Fruit fly (Drosophila melanogaster): ENCODE measurements around the gene CG14989.

Gene CG14989

dm6 chr3L:4070221-4070995 is 17.0 kb upstream of the CG14989 start (continued):
- TF ChIP-seq CG10431 (GFP tag; optimal IDR thresholded peaks at IDR 0.05) (peak; percentile 22), tna (GFP tag; IDR thresholded peaks at IDR 0.05; ENCODE audit: partially characterized antibody) (no peak), CG3065 (GFP tag; optimal IDR thresholded peaks at IDR 0.05) (peak; percentile 65), ranshi (GFP tag; IDR thresholded peaks at IDR 0.05) (peak; percentile 92), pros (GFP tag; optimal IDR thresholded peaks at IDR 0.05) (no peak), CG7963 (GFP tag; IDR thresholded peaks at IDR 0.05; ENCODE audit: partially characterized antibody) (no peak), CG10979 (tag; optimal IDR thresholded peaks at IDR 0.05) (peak; percentile 70), BtbVII (GFP tag; optimal IDR thresholded peaks at IDR 0.05) (peak; percentile 77), Bdp1 (GFP tag; optimal IDR thresholded peaks at IDR 0.05) (peak; percentile 68), CG12744 (GFP tag; optimal IDR thresholded peaks at IDR 0.05) (peak; percentile 74), bsh (GFP tag; optimal IDR thresholded peaks at IDR 0.05) (peak; percentile 88 to 91), maf-S (GFP tag; optimal IDR thresholded peaks at IDR 0.05) (peak; percentile 86), sna (GFP tag; IDR thresholded peaks at IDR 0.05; ENCODE audit: partially characterized antibody) (no peak), CG2129 (GFP tag; IDR thresholded peaks at IDR 0.05; ENCODE audit: partially characterized antibody) (no peak), toy (GFP tag; IDR thresholded peaks at IDR 0.05) (peak; percentile 82), tx (GFP tag; optimal IDR thresholded peaks at IDR 0.05) (peak; percentile 85), mld (GFP tag; IDR thresholded peaks at IDR 0.05; ENCODE audit: partially characterized antibody) (no peak), CG1832 (GFP tag; optimal IDR thresholded peaks at IDR 0.05) (no peak), danr (GFP tag; IDR thresholded peaks at IDR 0.05) (peak; percentile 89), CG13424 (tag; optimal IDR thresholded peaks at IDR 0.05) (peak; percentile 90), CoRest (tag; optimal IDR thresholded peaks at IDR 0.05) (peak; percentile 88), CG30020 (tag; optimal IDR thresholded peaks at IDR 0.05) (no peak), sens (GFP tag) (peak; percentile 92), MBD-R2 (GFP tag; IDR thresholded peaks at IDR 0.05) (peak; percentile 73), pita (GFP tag; optimal IDR thresholded peaks at IDR 0.05) (no peak), org-1 (GFP tag; optimal IDR thresholded peaks at IDR 0.05) (peak; percentile 63), scrt (GFP tag; optimal IDR thresholded peaks at IDR 0.05) (peak; percentile 77), Vsx1 (GFP tag; optimal IDR thresholded peaks at IDR 0.05) (peak; percentile 63), slp2 (GFP tag; optimal IDR thresholded peaks at IDR 0.05) (peak; percentile 87), B-H2 (GFP tag; optimal IDR thresholded peaks at IDR 0.05) (peak; percentile 26), CG42726 (GFP tag; IDR thresholded peaks at IDR 0.05; ENCODE audit: partially characterized antibody) (no peak), pum (GFP tag; optimal IDR thresholded peaks at IDR 0.05) (peak; percentile 78), Fer3 (tag; optimal IDR thresholded peaks at IDR 0.05) (peak; percentile 91), CG11723 (GFP tag; optimal IDR thresholded peaks at IDR 0.05) (peak; percentile 49), CG17568 (GFP tag; optimal IDR thresholded peaks at IDR 0.05) (no peak), salm (tag; optimal IDR thresholded peaks at IDR 0.05) (peak; percentile 72), nerfin-1 (tag; optimal IDR thresholded peaks at IDR 0.05) (peak; percentile 55), br (optimal IDR thresholded peaks at IDR 0.05) (no peak), shn (GFP tag; optimal IDR thresholded peaks at IDR 0.05) (peak; percentile 90), Gsc (GFP tag; IDR thresholded peaks at IDR 0.05) (peak; percentile 75), D19B (GFP tag; optimal IDR thresholded peaks at IDR 0.05) (peak; percentile 98), ken (GFP tag; IDR thresholded peaks at IDR 0.05) (peak; percentile 94), en (GFP tag; optimal IDR thresholded peaks at IDR 0.05) (peak; percentile 85), CG4617 (GFP tag; optimal IDR thresholded peaks at IDR 0.05; ENCODE audit: borderline replicate concordance) (peak; percentile 31), Tbp (GFP tag; optimal IDR thresholded peaks at IDR 0.05) (no peak), Asciz (GFP tag; optimal IDR thresholded peaks at IDR 0.05) (peak; percentile 67), jing (GFP tag; optimal IDR thresholded peaks at IDR 0.05) (peak; percentile 84), CG11504 (tag; optimal IDR thresholded peaks at IDR 0.05) (peak; percentile 86), CG4360 (GFP tag; IDR thresholded peaks at IDR 0.05) (peak; percentile 56)

Data from whole organism, embryonic.